Worm (Caenorhabditis elegans) whole organism, mixed stage, embryonic: ENCODE measurements around the gene idpc-3.

Experiments
- M03D4.4 ChIP-seq: sonication (generic microtip); optimal IDR thresholded peaks from 2 replicates; lab custom pipeline; 2017; ENCODE audit warnings: mild to moderate bottlenecking, missing genetic modification characterization, missing compliant biosample characterization
- bed-3 ChIP-seq: fragments of 200-800 bp; sonication (Bioruptor generic); optimal IDR thresholded peaks from 3 replicates; lab custom pipeline; 2018; ENCODE audit warnings: mild to moderate bottlenecking, missing genetic modification characterization, moderate library complexity, missing compliant biosample characterization
- blmp-1 ChIP-seq: fragments of 150-350 bp; optimal IDR thresholded peaks from 2 replicates; lab custom pipeline; 2014; ENCODE audit warnings: missing biosample characterization, missing genetic modification characterization
- ceh-39 ChIP-seq: fragments of 150-350 bp; optimal IDR thresholded peaks from 2 replicates; lab custom pipeline; 2014; ENCODE audit warnings: missing biosample characterization, missing genetic modification characterization
- ceh-43 ChIP-seq: fragments of 200-800 bp; sonication (Bioruptor generic); optimal IDR thresholded peaks from 2 replicates; lab custom pipeline; 2018; ENCODE audit warnings: mild to moderate bottlenecking, missing genetic modification characterization, moderate library complexity, missing compliant biosample characterization
- ceh-83 ChIP-seq: fragments of 200-800 bp; sonication (Bioruptor generic); optimal IDR thresholded peaks from 2 replicates; lab custom pipeline; 2018; ENCODE audit warnings: mild to moderate bottlenecking, missing genetic modification characterization, missing compliant biosample characterization
- ces-1 ChIP-seq: fragments of 150-350 bp; optimal IDR thresholded peaks from 2 replicates; lab custom pipeline; 2014; ENCODE audit warnings: missing biosample characterization, missing genetic modification reagents, missing genetic modification characterization
- drap-1 ChIP-seq: fragments of 200-800 bp; sonication (Bioruptor generic); optimal IDR thresholded peaks from 3 replicates; lab custom pipeline; 2018; ENCODE audit warnings: mild to moderate bottlenecking, missing genetic modification characterization, missing compliant biosample characterization
- elt-1 ChIP-seq: sonication (generic microtip); optimal IDR thresholded peaks from 2 replicates; lab custom pipeline; 2017; ENCODE audit warnings: missing genetic modification characterization, mild to moderate bottlenecking, missing compliant biosample characterization, antibody characterized with exemption, moderate library complexity, borderline replicate concordance; ENCODE audit not compliant: insufficient read depth
- elt-3 ChIP-seq: fragments of 150-350 bp; optimal IDR thresholded peaks from 2 replicates; lab custom pipeline; 2014; ENCODE audit warnings: missing biosample characterization, missing genetic modification characterization
- flh-1 ChIP-seq: fragments of 200-800 bp; sonication (Bioruptor generic); optimal IDR thresholded peaks from 2 replicates; lab custom pipeline; 2018; ENCODE audit warnings: mild to moderate bottlenecking, missing genetic modification characterization, moderate library complexity, missing compliant biosample characterization
- ham-2 ChIP-seq: fragments of 200-800 bp; sonication (Bioruptor generic); optimal IDR thresholded peaks from 2 replicates; lab custom pipeline; 2018; ENCODE audit warnings: mild to moderate bottlenecking, missing genetic modification characterization, missing compliant biosample characterization
- hlh-1 ChIP-seq: fragments of 150-350 bp; optimal IDR thresholded peaks from 2 replicates; lab custom pipeline; 2014; ENCODE audit warnings: missing biosample characterization, missing genetic modification reagents, missing genetic modification characterization
- lin-13 ChIP-seq: fragments of 150-350 bp; optimal IDR thresholded peaks from 2 replicates; lab custom pipeline; 2014; ENCODE audit warnings: missing biosample characterization, missing genetic modification characterization
- lin-32 ChIP-seq: fragments of 200-800 bp; sonication (Bioruptor generic); optimal IDR thresholded peaks from 2 replicates; lab custom pipeline; 2018; ENCODE audit warnings: mild to moderate bottlenecking, missing genetic modification characterization, missing compliant biosample characterization
- lsy-2 ChIP-seq: fragments of 150-350 bp; optimal IDR thresholded peaks from 2 replicates; lab custom pipeline; 2014; ENCODE audit warnings: missing biosample characterization, missing genetic modification characterization
- mab-5 ChIP-seq: fragments of 150-350 bp; optimal IDR thresholded peaks from 2 replicates; lab custom pipeline; 2014; ENCODE audit warnings: missing biosample characterization, missing genetic modification characterization
- mep-1 ChIP-seq: fragments of 150-350 bp; optimal IDR thresholded peaks from 2 replicates; lab custom pipeline; 2017; ENCODE audit warnings: missing biosample characterization, missing genetic modification reagents, missing genetic modification characterization, inconsistent platforms
- mls-2 ChIP-seq: sonication (generic microtip); optimal IDR thresholded peaks from 2 replicates; lab custom pipeline; 2016; ENCODE audit warnings: mild to moderate bottlenecking, missing genetic modification characterization, moderate library complexity, missing compliant biosample characterization
- nhr-12 ChIP-seq: fragments of 150-350 bp; optimal IDR thresholded peaks from 2 replicates; lab custom pipeline; 2014; ENCODE audit warnings: missing biosample characterization, missing genetic modification characterization
- nhr-2 ChIP-seq: fragments of 150-350 bp; optimal IDR thresholded peaks from 2 replicates; lab custom pipeline; 2014; ENCODE audit warnings: missing biosample characterization, missing genetic modification characterization
- nhr-237 ChIP-seq: fragments of 150-350 bp; optimal IDR thresholded peaks from 2 replicates; lab custom pipeline; 2014; ENCODE audit warnings: missing biosample characterization, missing genetic modification characterization
- nhr-28 ChIP-seq: fragments of 150-350 bp; optimal IDR thresholded peaks from 2 replicates; lab custom pipeline; 2014; ENCODE audit warnings: missing biosample characterization, missing genetic modification characterization
- nhr-76 ChIP-seq: sonication (generic microtip); optimal IDR thresholded peaks from 2 replicates; lab custom pipeline; 2017; ENCODE audit warnings: missing biosample characterization, missing genetic modification characterization
- pha-4 ChIP-seq: fragments of 150-350 bp; optimal IDR thresholded peaks from 2 replicates; lab custom pipeline; 2018; ENCODE audit warnings: missing biosample characterization, missing genetic modification reagents, missing genetic modification characterization
- sem-2 ChIP-seq: fragments of 200-800 bp; sonication (Bioruptor generic); optimal IDR thresholded peaks from 2 replicates; lab custom pipeline; 2018; ENCODE audit warnings: mild to moderate bottlenecking, missing genetic modification characterization, missing compliant biosample characterization
- sptf-1 ChIP-seq: sonication (generic microtip); optimal IDR thresholded peaks from 2 replicates; lab custom pipeline; 2017; ENCODE audit warnings: mild to moderate bottlenecking, missing genetic modification characterization, moderate library complexity, missing compliant biosample characterization
- tbx-8 ChIP-seq: fragments of 200-800 bp; sonication (Bioruptor generic); optimal IDR thresholded peaks from 2 replicates; lab custom pipeline; 2018; ENCODE audit warnings: mild to moderate bottlenecking, missing genetic modification characterization, moderate library complexity, missing compliant biosample characterization
- unc-120 ChIP-seq: sonication (generic microtip); optimal IDR thresholded peaks from 2 replicates; lab custom pipeline; 2017; ENCODE audit warnings: missing genetic modification characterization, missing compliant biosample characterization; ENCODE audit not compliant: poor library complexity, severe bottlenecking
- unc-39 ChIP-seq: fragments of 150-350 bp; optimal IDR thresholded peaks from 2 replicates; lab custom pipeline; 2014; ENCODE audit warnings: missing biosample characterization, missing genetic modification characterization
- unc-62 ChIP-seq: fragments of 150-350 bp; optimal IDR thresholded peaks from 2 replicates; lab custom pipeline; 2014; ENCODE audit warnings: missing biosample characterization, missing genetic modification reagents, missing genetic modification characterization
- zip-8 ChIP-seq: fragments of 150-350 bp; optimal IDR thresholded peaks from 2 replicates; lab custom pipeline; 2014; ENCODE audit warnings: missing biosample characterization, missing genetic modification characterization
- ztf-11 ChIP-seq: fragments of 150-350 bp; optimal IDR thresholded peaks from 2 replicates; lab custom pipeline; 2014; ENCODE audit warnings: missing biosample characterization, missing genetic modification characterization

Gene idpc-3

DNA sequence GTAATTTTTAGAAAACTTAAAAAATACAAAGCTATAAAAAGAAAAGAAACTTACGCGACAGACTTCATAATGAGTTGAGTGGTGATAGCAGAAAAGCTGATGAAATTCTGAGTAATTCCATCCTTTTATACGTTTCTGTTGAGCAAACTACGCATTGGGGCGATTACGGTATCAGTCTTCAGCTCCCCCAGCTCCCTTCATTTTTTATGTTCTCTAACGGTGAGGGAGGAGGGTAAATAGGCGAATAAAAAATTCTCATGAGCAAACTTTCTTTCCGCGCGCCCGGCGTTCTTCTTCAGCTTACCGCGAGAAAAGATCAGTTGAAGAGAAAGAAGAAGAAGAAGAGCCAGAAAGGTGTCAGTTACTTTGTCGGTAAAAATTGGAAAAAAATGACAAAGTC lies 10.1 kb downstream of the idpc-3 start, which contains the start of gene idpc-7:
Gene idpc-7, minus strand, starts transcription at position 101 of the 400 bp plus-strand sequence.
- TF ChIP-seq M03D4.4 (tag; lab: Kevin White, UChicago) (no peak), hlh-1 (tag; lab: Kevin White, UChicago) (no peak), unc-62 (GFP tag; lab: Kevin White, UChicago) (no peak), drap-1 (GFP tag; lab: Kevin White, UChicago) (no peak), sem-2 (no peak), nhr-237 (tag; lab: Kevin White, UChicago) (no peak), ceh-43 (GFP tag; lab: Kevin White, UChicago) (no peak), unc-120 (tag; lab: Kevin White, UChicago) (no peak), sptf-1 (tag; lab: Kevin White, UChicago) (no peak), ham-2 (GFP tag; lab: Kevin White, UChicago) (no peak), lin-32 (no peak)

DNA sequence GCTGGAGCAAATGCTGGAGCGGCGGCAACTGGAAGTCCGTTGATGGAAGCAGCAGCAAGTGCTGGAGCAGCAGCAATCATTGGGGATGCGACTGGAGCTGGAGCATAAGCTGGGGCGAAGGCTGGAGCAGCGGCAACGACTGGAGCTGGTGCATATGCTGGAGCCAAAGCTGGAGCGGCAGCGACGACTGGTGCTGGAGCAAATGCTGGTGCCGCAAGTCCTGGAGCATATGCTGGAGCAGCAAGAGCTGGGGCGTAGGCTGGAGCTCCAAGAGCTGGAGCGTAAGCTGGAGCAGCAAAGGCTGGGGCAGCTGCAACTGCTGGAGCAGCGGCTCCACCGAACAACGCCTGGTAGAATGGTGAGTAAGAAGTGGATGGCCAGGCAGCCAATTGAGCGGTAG lies 10.6 kb downstream of the idpc-3 start:
- no peak for TF ChIP-seq unc-39 (tag; lab: Kevin White, UChicago)
- no peak for TF ChIP-seq blmp-1 (tag; lab: Kevin White, UChicago)
- TF ChIP-seq flh-1 (GFP tag; lab: Kevin White, UChicago) = no peak
- no peak for TF ChIP-seq nhr-28
- no peak for TF ChIP-seq mab-5 (tag; lab: Kevin White, UChicago)
- TF ChIP-seq lin-13 = no peak
- no peak for TF ChIP-seq nhr-12
- TF ChIP-seq pha-4 (tag; lab: Kevin White, UChicago) = no peak
- no peak for TF ChIP-seq unc-62 (GFP tag; lab: Kevin White, UChicago)
- TF ChIP-seq nhr-237 (tag; lab: Kevin White, UChicago) = no peak
- TF ChIP-seq ceh-39 (tag; lab: Kevin White, UChicago) = no peak
- no peak for TF ChIP-seq ztf-11
- no peak for TF ChIP-seq mep-1 (tag; lab: Kevin White, UChicago)
- no peak for TF ChIP-seq elt-1
- no peak for TF ChIP-seq lin-32

DNA sequence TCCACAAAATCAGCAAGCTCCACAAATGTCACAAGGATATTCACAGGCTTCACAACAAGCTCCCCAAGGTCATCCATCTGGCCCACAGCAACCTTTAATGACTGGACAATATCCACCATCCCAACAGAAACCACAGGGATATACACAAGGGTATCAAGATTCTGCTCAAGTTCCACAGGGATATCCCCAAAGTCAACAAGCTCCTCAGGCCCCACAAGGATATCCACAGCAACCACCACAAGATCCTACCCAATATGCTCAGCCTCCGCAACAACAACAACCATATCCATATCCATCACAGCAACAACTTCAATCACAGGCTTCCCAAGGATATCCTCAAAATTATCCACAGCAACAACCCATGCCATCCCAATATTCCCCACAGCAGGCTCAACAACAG lies 12.3 kb downstream of the idpc-3 start:
- TF ChIP-seq nhr-76 (tag; lab: Kevin White, UChicago) = no peak
- TF ChIP-seq nhr-2 = no peak
- TF ChIP-seq tbx-8 = no peak
- no peak for TF ChIP-seq sptf-1 (tag; lab: Kevin White, UChicago)
- no peak for TF ChIP-seq unc-120 (tag; lab: Kevin White, UChicago)
- TF ChIP-seq bed-3 (GFP tag; lab: Kevin White, UChicago) = no peak
- no peak for TF ChIP-seq pha-4 (tag; lab: Kevin White, UChicago)
- TF ChIP-seq blmp-1 (tag; lab: Kevin White, UChicago) = no peak
- no peak for TF ChIP-seq lin-13
- no peak for TF ChIP-seq drap-1 (GFP tag; lab: Kevin White, UChicago)
- TF ChIP-seq ztf-11 = no peak
- TF ChIP-seq ceh-43 (GFP tag; lab: Kevin White, UChicago) = no peak
- no peak for TF ChIP-seq zip-8
- no peak for TF ChIP-seq ceh-83 (GFP tag; lab: Kevin White, UChicago)
- TF ChIP-seq nhr-237 (tag; lab: Kevin White, UChicago) = no peak
- no peak for TF ChIP-seq elt-1
- TF ChIP-seq ham-2 (GFP tag; lab: Kevin White, UChicago) = no peak
- no peak for TF ChIP-seq lsy-2 (tag; lab: Kevin White, UChicago)

DNA sequence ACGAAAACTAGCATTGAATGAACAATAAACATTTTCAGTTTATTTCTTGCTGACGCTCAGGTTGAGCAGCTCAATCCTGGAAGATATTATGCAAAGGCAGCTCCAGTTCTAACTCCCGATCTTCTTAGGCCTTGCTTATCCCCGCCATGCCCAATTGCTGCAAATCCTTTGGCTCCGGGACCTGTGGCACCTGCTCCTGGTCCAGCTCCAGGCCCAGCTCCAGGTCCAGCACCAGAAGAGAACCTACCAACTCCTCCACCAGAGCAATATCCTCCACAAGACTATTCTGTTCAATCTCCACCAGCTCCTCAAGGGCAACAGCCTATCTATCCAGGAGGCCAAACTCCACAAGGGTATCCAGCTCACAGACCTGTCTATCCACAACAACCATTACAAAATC lies 12.9 kb downstream of the idpc-3 start:
- TF ChIP-seq lsy-2 (tag; lab: Kevin White, UChicago) (no peak), M03D4.4 (tag; lab: Kevin White, UChicago) (no peak), ces-1 (no peak), nhr-237 (tag; lab: Kevin White, UChicago) (no peak), mls-2 (no peak), unc-39 (tag; lab: Kevin White, UChicago) (no peak), elt-3 (tag; lab: Kevin White, UChicago) (no peak), pha-4 (tag; lab: Kevin White, UChicago) (no peak), mab-5 (tag; lab: Kevin White, UChicago) (no peak), tbx-8 (no peak)

DNA sequence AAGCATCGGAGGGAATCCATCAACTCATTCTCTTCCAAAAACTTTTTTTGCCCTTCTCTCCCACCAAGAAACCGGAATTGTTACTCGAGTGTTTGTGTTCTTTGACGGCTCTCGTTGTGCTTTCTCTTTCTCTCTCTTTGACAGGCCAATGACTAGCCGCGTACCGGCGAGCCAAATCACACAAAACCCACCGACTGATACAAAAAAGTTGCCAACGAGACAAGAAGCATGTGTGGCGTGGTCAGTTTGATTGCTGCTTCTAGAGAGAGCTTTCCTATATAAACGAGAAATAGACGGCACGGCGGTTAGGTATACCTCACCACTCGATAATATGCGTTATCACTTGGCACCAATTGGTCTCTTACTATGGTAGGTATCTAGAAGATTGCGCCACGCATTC lies 13.3 kb downstream of the idpc-3 start, which contains the start of gene pqn-63:
Gene pqn-63, plus strand, starts transcription at position 307 of the 400 bp plus-strand sequence.
- TF ChIP-seq unc-120 (tag; lab: Kevin White, UChicago) (no peak), elt-1 (no peak), sptf-1 (tag; lab: Kevin White, UChicago) (no peak), ceh-39 (tag; lab: Kevin White, UChicago) (no peak), nhr-28 (no peak), nhr-237 (tag; lab: Kevin White, UChicago) (no peak), elt-3 (tag; lab: Kevin White, UChicago) (no peak), lin-32 (no peak), mls-2 (no peak), ces-1 (no peak)
